Fruit fly (Drosophila melanogaster) whole organism, embryonic: ENCODE data around the gene CG45544.

ENCODE experiments used
- Ada2b ChIP-seq: fragments of 200-800 bp; sonication (Bioruptor generic); IDR thresholded peaks from 2 replicates; pipeline ENCODE4 v1.3.6; 2022; ENCODE audit warnings: missing biosample characterization, missing genetic modification characterization
- Aef1 ChIP-seq: fragments of 200-800 bp; sonication (Bioruptor generic); IDR thresholded peaks from 3 replicates; pipeline ENCODE4 v1.3.6; 2022; ENCODE audit warnings: missing biosample characterization, missing genetic modification characterization
- BtbVII ChIP-seq: fragments of 200-800 bp; sonication (Bioruptor generic); optimal IDR thresholded peaks from 3 replicates; lab custom pipeline; 2017; ENCODE audit warnings: missing biosample characterization, mild to moderate bottlenecking, missing genetic modification characterization
- CG10209 ChIP-seq: fragments of 200-800 bp; sonication (Bioruptor generic); optimal IDR thresholded peaks from 3 replicates; lab custom pipeline; 2017; ENCODE audit warnings: missing biosample characterization, mild to moderate bottlenecking, missing genetic modification characterization, missing genetic modification reagents
- CG11398 ChIP-seq: fragments of 200-800 bp; sonication (Bioruptor generic); optimal IDR thresholded peaks from 2 replicates; lab custom pipeline; 2016; ENCODE audit warnings: missing biosample characterization, missing genetic modification characterization
- CG13123 ChIP-seq: fragments of 200-800 bp; sonication (Bioruptor generic); optimal IDR thresholded peaks from 2 replicates; lab custom pipeline; 2016; ENCODE audit warnings: missing biosample characterization, missing genetic modification characterization
- CG14441 ChIP-seq: fragments of 200-800 bp; sonication (Bioruptor generic); IDR thresholded peaks from 2 replicates; pipeline ENCODE4 v1.3.6; 2022; ENCODE audit warnings: missing biosample characterization, missing genetic modification characterization
- CG17829 ChIP-seq: fragments of 200-800 bp; optimal IDR thresholded peaks from 2 replicates; lab custom pipeline; 2019; ENCODE audit warnings: missing biosample characterization, mild to moderate bottlenecking, missing genetic modification characterization, moderate library complexity
- CG17912 ChIP-seq: fragments of 200-800 bp; sonication (Bioruptor generic); optimal IDR thresholded peaks from 2 replicates; lab custom pipeline; 2018; ENCODE audit warnings: missing biosample characterization, mild to moderate bottlenecking, missing genetic modification characterization
- CG2712 ChIP-seq: fragments of 200-800 bp; optimal IDR thresholded peaks from 3 replicates; lab custom pipeline; 2019; ENCODE audit warnings: missing biosample characterization, mild to moderate bottlenecking, missing genetic modification characterization, moderate library complexity
- CG3065 ChIP-seq: fragments of 200-800 bp; sonication (Bioruptor generic); optimal IDR thresholded peaks from 2 replicates; lab custom pipeline; 2016; ENCODE audit warnings: missing biosample characterization, missing genetic modification characterization
- CG34224 ChIP-seq: fragments of 200-800 bp; sonication (Bioruptor generic); IDR thresholded peaks from 3 replicates; pipeline ENCODE4 v1.3.6; 2022; ENCODE audit warnings: missing biosample characterization, missing genetic modification characterization; ENCODE audit not compliant: partially characterized antibody
- CG34422 ChIP-seq: fragments of 200-800 bp; sonication (Bioruptor generic); IDR thresholded peaks from 3 replicates; pipeline ENCODE4 v1.3.6; 2022; ENCODE audit warnings: missing biosample characterization, missing genetic modification characterization
- CG6175 ChIP-seq: fragments of 200-800 bp; sonication (Bioruptor generic); IDR thresholded peaks from 3 replicates; pipeline ENCODE4 v1.3.6; 2022; ENCODE audit warnings: missing biosample characterization, missing genetic modification characterization
- CG6254 ChIP-seq: fragments of 200-800 bp; sonication (Bioruptor generic); optimal IDR thresholded peaks from 3 replicates; lab custom pipeline; 2017; ENCODE audit warnings: mild to moderate bottlenecking, missing biosample characterization, missing genetic modification reagents, missing genetic modification characterization
- CG8359 ChIP-seq: fragments of 200-800 bp; sonication (Bioruptor generic); optimal IDR thresholded peaks from 2 replicates; lab custom pipeline; 2017; ENCODE audit warnings: missing biosample characterization, mild to moderate bottlenecking, missing genetic modification characterization, borderline replicate concordance
- CG8388 ChIP-seq: fragments of 200-800 bp; sonication (Bioruptor generic); optimal IDR thresholded peaks from 2 replicates; lab custom pipeline; 2019; ENCODE audit warnings: missing biosample characterization, mild to moderate bottlenecking, missing genetic modification characterization, moderate library complexity
- CG9609 ChIP-seq: fragments of 200-800 bp; sonication (Bioruptor generic); optimal IDR thresholded peaks from 3 replicates; lab custom pipeline; 2016; ENCODE audit warnings: missing biosample characterization, missing genetic modification characterization
- Drgx ChIP-seq: fragments of 200-800 bp; sonication (Bioruptor generic); IDR thresholded peaks from 2 replicates; pipeline ENCODE4 v1.3.6; 2022; ENCODE audit warnings: missing biosample characterization, missing genetic modification characterization
- Fer3 ChIP-seq: fragments of 200-800 bp; sonication (Bioruptor generic); optimal IDR thresholded peaks from 2 replicates; lab custom pipeline; 2018; ENCODE audit warnings: missing biosample characterization, mild to moderate bottlenecking, missing genetic modification characterization, moderate library complexity
- HLH54F ChIP-seq: fragments of 200-800 bp; sonication (Bioruptor generic); optimal IDR thresholded peaks from 3 replicates; lab custom pipeline; 2016; ENCODE audit warnings: missing biosample characterization, missing genetic modification characterization
- Hand ChIP-seq: fragments of 200-800 bp; sonication (Bioruptor generic); optimal IDR thresholded peaks from 2 replicates; lab custom pipeline; 2017; ENCODE audit warnings: mild to moderate bottlenecking, missing biosample characterization, missing genetic modification reagents, missing genetic modification characterization
- Hmr ChIP-seq: fragments of 200-800 bp; sonication (Bioruptor generic); optimal IDR thresholded peaks from 3 replicates; lab custom pipeline; 2017; ENCODE audit warnings: mild to moderate bottlenecking, missing biosample characterization, missing genetic modification reagents, missing genetic modification characterization
- Lhr ChIP-seq: fragments of 200-800 bp; sonication (Bioruptor generic); optimal IDR thresholded peaks from 3 replicates; lab custom pipeline; 2017; ENCODE audit warnings: mild to moderate bottlenecking, missing biosample characterization, missing genetic modification reagents, missing genetic modification characterization
- Lim3 ChIP-seq: fragments of 200-800 bp; sonication (Bioruptor generic); IDR thresholded peaks from 2 replicates; pipeline ENCODE4 v1.3.6; 2022; ENCODE audit warnings: missing biosample characterization, missing genetic modification characterization
- MBD-R2 ChIP-seq: fragments of 200-800 bp; sonication (Bioruptor generic); IDR thresholded peaks from 2 replicates; pipeline ENCODE4 v1.3.6; 2022; ENCODE audit warnings: missing biosample characterization, missing genetic modification characterization
- Meics ChIP-seq: fragments of 200-800 bp; sonication (Bioruptor generic); optimal IDR thresholded peaks from 2 replicates; lab custom pipeline; 2017; ENCODE audit warnings: missing biosample characterization, mild to moderate bottlenecking, missing genetic modification characterization
- Mes4 ChIP-seq: fragments of 200-800 bp; sonication (Bioruptor generic); optimal IDR thresholded peaks from 2 replicates; lab custom pipeline; 2016; ENCODE audit warnings: missing biosample characterization, missing genetic modification characterization
- NfI ChIP-seq: fragments of 200-800 bp; sonication (Bioruptor generic); optimal IDR thresholded peaks from 3 replicates; lab custom pipeline; 2018; ENCODE audit warnings: missing biosample characterization, mild to moderate bottlenecking, missing genetic modification characterization, moderate library complexity
- Oaz ChIP-seq: fragments of 200-800 bp; sonication (Bioruptor generic); IDR thresholded peaks from 2 replicates; pipeline ENCODE4 v1.3.6; 2022; ENCODE audit warnings: missing biosample characterization, missing genetic modification characterization
- Xbp1 ChIP-seq: fragments of 200-800 bp; sonication (Bioruptor generic); optimal IDR thresholded peaks from 3 replicates; lab custom pipeline; 2016; ENCODE audit warnings: missing biosample characterization, mild to moderate bottlenecking, missing genetic modification characterization
- az2 ChIP-seq: fragments of 200-800 bp; sonication (Bioruptor generic); optimal IDR thresholded peaks from 3 replicates; lab custom pipeline; 2016; ENCODE audit warnings: missing biosample characterization, missing genetic modification characterization
- bab2 ChIP-seq: fragments of 200-800 bp; sonication (Bioruptor generic); optimal IDR thresholded peaks from 2 replicates; lab custom pipeline; 2016; ENCODE audit warnings: missing biosample characterization, missing genetic modification characterization
- chn ChIP-seq: fragments of 200-800 bp; sonication (Bioruptor generic); optimal IDR thresholded peaks from 2 replicates; lab custom pipeline; 2016; ENCODE audit warnings: missing biosample characterization, missing genetic modification characterization
- fd102C ChIP-seq: fragments of 200-800 bp; sonication (Bioruptor generic); optimal IDR thresholded peaks from 2 replicates; lab custom pipeline; 2018; ENCODE audit warnings: missing biosample characterization, mild to moderate bottlenecking, missing genetic modification characterization, moderate library complexity
- gem ChIP-seq: fragments of 200-800 bp; sonication (Bioruptor generic); optimal IDR thresholded peaks from 2 replicates; lab custom pipeline; 2019; ENCODE audit warnings: missing biosample characterization, mild to moderate bottlenecking, missing genetic modification characterization, moderate library complexity
- gro ChIP-seq: fragments of 200-800 bp; sonication (Bioruptor generic); optimal IDR thresholded peaks from 2 replicates; lab custom pipeline; 2016; ENCODE audit warnings: missing biosample characterization, missing genetic modification characterization
- h ChIP-seq: fragments of >200 bp; optimal IDR thresholded peaks from 2 replicates; lab custom pipeline; 2017
- hth ChIP-seq: fragments of >200 bp; optimal IDR thresholded peaks from 2 replicates; lab custom pipeline; 2017; ENCODE audit warnings: inconsistent platforms
- lola ChIP-seq, 3 experiments: fragments of >200 bp in 2 of 3; fragments of 200-800 bp in 1 of 3; sonication (Bioruptor generic) in 1 of 3; optimal IDR thresholded peaks; 2 replicates each; lab custom pipeline; 2017 to 2019; ENCODE audit warnings: missing biosample characterization in 3 of 3, missing genetic modification characterization in 3 of 3, mild to moderate bottlenecking in 1 of 3, moderate library complexity in 1 of 3
- odd ChIP-seq: fragments of 200-800 bp; sonication (Bioruptor generic); optimal IDR thresholded peaks from 2 replicates; lab custom pipeline; 2017; ENCODE audit warnings: missing biosample characterization, mild to moderate bottlenecking, missing genetic modification characterization
- repo ChIP-seq: fragments of 200-800 bp; sonication (Bioruptor generic); optimal IDR thresholded peaks from 2 replicates; lab custom pipeline; 2016; ENCODE audit warnings: missing biosample characterization, missing genetic modification characterization
- row ChIP-seq: fragments of 200-800 bp; sonication (Bioruptor generic); IDR thresholded peaks from 3 replicates; pipeline ENCODE4 v1.3.6; 2022; ENCODE audit warnings: missing biosample characterization, missing genetic modification characterization
- run ChIP-seq: fragments of 200-800 bp; sonication (Bioruptor generic); optimal IDR thresholded peaks from 3 replicates; lab custom pipeline; 2018; ENCODE audit warnings: missing biosample characterization, mild to moderate bottlenecking, missing genetic modification characterization
- schlank ChIP-seq: fragments of 200-800 bp; sonication (Bioruptor generic); optimal IDR thresholded peaks from 2 replicates; lab custom pipeline; 2018; ENCODE audit warnings: missing biosample characterization, mild to moderate bottlenecking, missing genetic modification characterization
- sisA ChIP-seq: fragments of 200-800 bp; sonication (Bioruptor generic); IDR thresholded peaks from 2 replicates; pipeline ENCODE4 v1.3.6; 2022; ENCODE audit warnings: missing biosample characterization, missing genetic modification characterization
- sr ChIP-seq: fragments of 200-800 bp; sonication (Bioruptor generic); IDR thresholded peaks from 3 replicates; pipeline ENCODE4 v1.3.6; 2022; ENCODE audit warnings: missing biosample characterization, missing genetic modification characterization
- ttk ChIP-seq: fragments of 200-800 bp; sonication (Bioruptor generic); IDR thresholded peaks from 2 replicates; pipeline ENCODE4 v2.1.2; 2022; ENCODE audit warnings: missing biosample characterization, missing genetic modification characterization
- unc-4 ChIP-seq: fragments of 200-800 bp; sonication (Bioruptor generic); IDR thresholded peaks from 2 replicates; pipeline ENCODE4 v1.3.6; 2022; ENCODE audit warnings: missing biosample characterization, missing genetic modification characterization; ENCODE audit not compliant: partially characterized antibody
- vnd ChIP-seq: fragments of 200-800 bp; sonication (Bioruptor generic); IDR thresholded peaks from 3 replicates; pipeline ENCODE4 v1.3.6; 2022; ENCODE audit warnings: missing biosample characterization, missing genetic modification characterization; ENCODE audit not compliant: partially characterized antibody
- vvl ChIP-seq: fragments of 200-800 bp; sonication (Bioruptor generic); IDR thresholded peaks from 2 replicates; pipeline ENCODE4 v1.3.6; 2022; ENCODE audit warnings: missing biosample characterization, missing genetic modification characterization
- zen2 ChIP-seq: fragments of 200-800 bp; sonication (Bioruptor generic); IDR thresholded peaks from 3 replicates; pipeline ENCODE4 v1.3.6; 2022; ENCODE audit warnings: missing biosample characterization, missing genetic modification characterization; ENCODE audit not compliant: partially characterized antibody

The CG45544 gene

dm6 chr3R:29277009-29277408, 20.7 kb downstream of the CG45544 start (continued):
- TF ChIP-seq CG8359 (GFP tag; lab: Kevin White, UChicago) = no peak
- no peak for TF ChIP-seq vnd (GFP tag; lab: Robert Waterston, UW)
- TF ChIP-seq gro (GFP tag; lab: Kevin White, UChicago) = no peak
- TF ChIP-seq CG11398 = peak; percentile 15
- TF ChIP-seq odd = no peak
- TF ChIP-seq Hmr (GFP tag; lab: Kevin White, UChicago) = no peak
- no peak for TF ChIP-seq Aef1 (GFP tag; lab: Robert Waterston, UW)
- peak; percentile 11 for TF ChIP-seq CG10209 (GFP tag; lab: Kevin White, UChicago)
- no peak for TF ChIP-seq CG13123 (GFP tag; lab: Kevin White, UChicago)
- TF ChIP-seq CG14441 (GFP tag; lab: Robert Waterston, UW) = no peak
- TF ChIP-seq hth (lab: Kevin White, UChicago) = no peak
- peak; percentile 19; the same call in 1 of the 2 replicates for TF ChIP-seq sisA (GFP tag; lab: Robert Waterston, UW)
- peak; percentile 54 for TF ChIP-seq gem (tag; lab: Kevin White, UChicago)
- TF ChIP-seq lola (GFP tag; optimal IDR thresholded peaks at IDR 0.05; lab: Kevin White, UChicago) = peak in 1 of 3 experiments; percentile 58
- no peak for TF ChIP-seq CG3065
- TF ChIP-seq Oaz (GFP tag; lab: Robert Waterston, UW) = no peak
- no peak for TF ChIP-seq unc-4 (GFP tag; lab: Robert Waterston, UW)
- TF ChIP-seq Xbp1 (GFP tag; lab: Kevin White, UChicago) = peak; percentile 46
- TF ChIP-seq CG34422 = no peak
- peak; percentile 11 for TF ChIP-seq Mes4 (GFP tag; lab: Kevin White, UChicago)
- peak; percentile 38; the same call in 1 of the 2 replicates for TF ChIP-seq vvl (GFP tag; lab: Robert Waterston, UW)
- TF ChIP-seq fd102C (GFP tag; lab: Kevin White, UChicago) = peak; percentile 31
- TF ChIP-seq ttk (GFP tag; lab: Robert Waterston, UW) = no peak
- peak; percentile 54 for TF ChIP-seq CG9609 (GFP tag; lab: Kevin White, UChicago)
- no peak for TF ChIP-seq Ada2b
- TF ChIP-seq Drgx (GFP tag; lab: Robert Waterston, UW) = peak; percentile 18; the same call in 1 of the 2 replicates
- no peak for TF ChIP-seq NfI (GFP tag; lab: Kevin White, UChicago)
- no peak for TF ChIP-seq HLH54F (GFP tag; lab: Kevin White, UChicago)
- no peak for TF ChIP-seq h (lab: Kevin White, UChicago)
- TF ChIP-seq Meics = no peak
- no peak for TF ChIP-seq CG6254 (GFP tag; lab: Kevin White, UChicago)
- TF ChIP-seq Hand = no peak
- peak; percentile 51 for TF ChIP-seq CG17829
- no peak for TF ChIP-seq repo (GFP tag; lab: Kevin White, UChicago)
- no peak for TF ChIP-seq Lhr (GFP tag; lab: Kevin White, UChicago)
- no peak for TF ChIP-seq BtbVII
- TF ChIP-seq Lim3 (GFP tag; lab: Robert Waterston, UW) = no peak
- no peak for TF ChIP-seq schlank
- TF ChIP-seq run (tag; lab: Kevin White, UChicago) = no peak
- TF ChIP-seq MBD-R2 (GFP tag; lab: Robert Waterston, UW) = no peak
- no peak for TF ChIP-seq CG34224 (GFP tag; lab: Robert Waterston, UW)
- no peak for TF ChIP-seq sr (GFP tag; lab: Robert Waterston, UW)
- TF ChIP-seq Fer3 = no peak
- peak; percentile 26 for TF ChIP-seq CG8388 (GFP tag; lab: Kevin White, UChicago)
- no peak for TF ChIP-seq CG6175
- peak; percentile 42 for TF ChIP-seq chn (GFP tag; lab: Kevin White, UChicago)
- peak; percentile 25 for TF ChIP-seq az2 (GFP tag; lab: Kevin White, UChicago)
- TF ChIP-seq row (GFP tag; lab: Robert Waterston, UW) = peak; percentile 19; the same call in 1 of the 3 replicates
- TF ChIP-seq CG2712 (tag; lab: Kevin White, UChicago) = peak; percentile 50
- TF ChIP-seq bab2 (GFP tag; lab: Kevin White, UChicago) = peak; percentile 8
- no peak for TF ChIP-seq CG17912 (GFP tag; lab: Kevin White, UChicago)
- TF ChIP-seq zen2 = no peak
